Worm (Caenorhabditis elegans) whole organism, L2 larva: ENCODE results near the gene F33E11.3.

Experiments
- F13H6.1 ChIP-seq: sonication (generic microtip); optimal IDR thresholded peaks from 2 replicates; lab custom pipeline; 2016; ENCODE audit warnings: missing genetic modification characterization, missing compliant biosample characterization
- aly-2 ChIP-seq: fragments of 150-350 bp; optimal IDR thresholded peaks from 2 replicates; lab custom pipeline; 2014; ENCODE audit warnings: missing biosample characterization, missing genetic modification characterization
- blmp-1 ChIP-seq: sonication (generic microtip); optimal IDR thresholded peaks from 2 replicates; lab custom pipeline; 2017; ENCODE audit warnings: missing genetic modification characterization, mild to moderate bottlenecking, missing compliant biosample characterization, antibody characterized with exemption, moderate library complexity; ENCODE audit not compliant: insufficient read depth
- ceh-82 ChIP-seq: fragments of 150-350 bp; optimal IDR thresholded peaks from 2 replicates; lab custom pipeline; 2014; ENCODE audit warnings: missing biosample characterization, missing genetic modification characterization
- lin-39 ChIP-seq: fragments of 150-350 bp; optimal IDR thresholded peaks from 2 replicates; lab custom pipeline; 2014; ENCODE audit warnings: missing biosample characterization, missing genetic modification reagents, missing genetic modification characterization
- nhr-12 ChIP-seq: fragments of 150-350 bp; optimal IDR thresholded peaks from 2 replicates; lab custom pipeline; 2014; ENCODE audit warnings: missing biosample characterization, missing genetic modification characterization
- nhr-237 ChIP-seq: fragments of 150-350 bp; optimal IDR thresholded peaks from 2 replicates; lab custom pipeline; 2014; ENCODE audit warnings: missing biosample characterization, missing genetic modification characterization
- skn-1 ChIP-seq: sonication (generic microtip); optimal IDR thresholded peaks from 2 replicates; lab custom pipeline; 2017; ENCODE audit warnings: missing biosample characterization, missing genetic modification characterization
- snpc-4 ChIP-seq: fragments of 150-350 bp; optimal IDR thresholded peaks from 2 replicates; lab custom pipeline; 2014; ENCODE audit warnings: missing biosample characterization, missing genetic modification characterization
- unc-39 ChIP-seq: fragments of 150-350 bp; optimal IDR thresholded peaks from 2 replicates; lab custom pipeline; 2014; ENCODE audit warnings: missing biosample characterization, missing genetic modification characterization

F33E11.3 gene

DNA sequence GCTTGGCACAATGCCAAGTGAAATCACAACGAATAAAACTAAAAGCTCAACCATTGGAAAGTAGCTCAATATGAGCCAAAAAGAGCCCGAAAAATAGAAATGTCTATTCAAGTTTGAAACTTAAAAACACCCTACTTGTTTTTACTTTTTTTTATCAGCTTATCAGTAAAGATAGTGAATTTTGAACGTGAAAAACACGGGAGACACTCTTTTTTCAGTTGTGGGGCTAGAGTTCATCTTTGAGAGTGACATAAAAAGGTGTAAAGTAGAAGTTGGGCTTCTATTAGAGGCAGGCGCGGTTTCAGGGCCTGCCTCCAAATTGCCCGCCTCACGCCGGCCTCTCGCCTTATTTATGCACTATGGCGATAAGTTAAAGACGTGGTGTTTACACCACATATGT is 52.9 kb downstream of the F33E11.3 start, which contains the start of gene oac-39:
Gene oac-39 (minus strand): TSS at position 101 of the 400 bp plus-strand sequence.
- TF ChIP-seq blmp-1 = no peak
- TF ChIP-seq nhr-12 (tag; lab: Kevin White, UChicago) = no peak
- TF ChIP-seq skn-1 = no peak
- no peak for TF ChIP-seq aly-2
- TF ChIP-seq unc-39 (tag; lab: Kevin White, UChicago) = no peak
- no peak for TF ChIP-seq ceh-82 (tag; lab: Kevin White, UChicago)
- no peak for TF ChIP-seq snpc-4 (tag; lab: Kevin White, UChicago)
- no peak for TF ChIP-seq lin-39 (tag; lab: Kevin White, UChicago)
- no peak for TF ChIP-seq F13H6.1
- no peak for TF ChIP-seq nhr-237 (tag; lab: Kevin White, UChicago)
